Worm (Caenorhabditis elegans) whole organism, L2 larva: ENCODE data around the gene atx-2.

Source experiments
- F13H6.1 ChIP-seq: sonication (generic microtip); optimal IDR thresholded peaks from 2 replicates; lab custom pipeline; 2016; ENCODE audit warnings: missing genetic modification characterization, missing compliant biosample characterization
- ama-1 ChIP-seq: fragments of 150-350 bp; optimal IDR thresholded peaks from 2 replicates; lab custom pipeline; 2018; ENCODE audit warnings: inconsistent platforms
- ceh-16 ChIP-seq: fragments of 150-350 bp; optimal IDR thresholded peaks from 2 replicates; lab custom pipeline; 2014; ENCODE audit warnings: missing biosample characterization, missing genetic modification characterization
- dmd-4 ChIP-seq: sonication (generic microtip); optimal IDR thresholded peaks from 2 replicates; lab custom pipeline; 2017; ENCODE audit warnings: missing biosample characterization, missing genetic modification characterization
- gmeb-1 ChIP-seq: fragments of 150-350 bp; optimal IDR thresholded peaks from 2 replicates; lab custom pipeline; 2014; ENCODE audit warnings: missing biosample characterization, missing genetic modification characterization
- lsy-2 ChIP-seq, 2 experiments: fragments of 150-350 bp in 1 of 2; sonication (generic microtip) in 1 of 2; optimal IDR thresholded peaks; 2 replicates each; lab custom pipeline; 2014 to 2017; ENCODE audit warnings: missing biosample characterization in 2 of 2, missing genetic modification characterization in 2 of 2
- mdl-1 ChIP-seq, 2 experiments: fragments of 150-350 bp in 1 of 2; sonication (generic microtip) in 1 of 2; optimal IDR thresholded peaks; 2 replicates each; lab custom pipeline; 2017; ENCODE audit warnings: missing biosample characterization in 2 of 2, missing genetic modification characterization in 2 of 2
- nhr-11 ChIP-seq: fragments of 150-350 bp; optimal IDR thresholded peaks from 2 replicates; lab custom pipeline; 2014; ENCODE audit warnings: missing biosample characterization, missing genetic modification characterization
- nhr-237 ChIP-seq: fragments of 150-350 bp; optimal IDR thresholded peaks from 2 replicates; lab custom pipeline; 2014; ENCODE audit warnings: missing biosample characterization, missing genetic modification characterization
- snpc-4 ChIP-seq: fragments of 150-350 bp; optimal IDR thresholded peaks from 2 replicates; lab custom pipeline; 2014; ENCODE audit warnings: missing biosample characterization, missing genetic modification characterization
- ztf-11 ChIP-seq: sonication (generic microtip); optimal IDR thresholded peaks from 2 replicates; lab custom pipeline; 2017; ENCODE audit warnings: missing biosample characterization, missing genetic modification characterization
- ztf-4 ChIP-seq: fragments of 150-350 bp; optimal IDR thresholded peaks from 2 replicates; lab custom pipeline; 2014; ENCODE audit warnings: missing biosample characterization, missing genetic modification characterization

ce11 chrIII:10505943-10506698 is 44.9 kb downstream of the atx-2 start:
- TF ChIP-seq ztf-4 (tag; lab: Kevin White, UChicago), result no peak
- no peak for TF ChIP-seq lsy-2 (tag; optimal IDR thresholded peaks at IDR 0.05; lab: Kevin White, UChicago)
- no peak for TF ChIP-seq ceh-16 (tag; lab: Kevin White, UChicago)
- TF ChIP-seq ama-1, result no peak
- no peak for TF ChIP-seq nhr-237 (tag; lab: Kevin White, UChicago)
- no peak for TF ChIP-seq ztf-11
- no peak for TF ChIP-seq dmd-4 (tag; lab: Kevin White, UChicago)
- TF ChIP-seq nhr-11 (tag; lab: Kevin White, UChicago), result no peak
- TF ChIP-seq F13H6.1 (tag; lab: Kevin White, UChicago), result no peak
- TF ChIP-seq mdl-1 (tag; optimal IDR thresholded peaks at IDR 0.05; lab: Kevin White, UChicago), result no peak
- TF ChIP-seq gmeb-1 (tag; lab: Kevin White, UChicago), result no peak
- TF ChIP-seq snpc-4 (tag; lab: Kevin White, UChicago), result no peak
